Fruit fly (Drosophila melanogaster) whole organism, prepupa: ENCODE measurements around the gene CG42680.

Experiments used
- CG10669 ChIP-seq: fragments of 200-800 bp; sonication (Bioruptor generic); optimal IDR thresholded peaks from 3 replicates; lab custom pipeline; 2018; ENCODE audit warnings: missing biosample characterization, mild to moderate bottlenecking, missing genetic modification characterization, moderate library complexity
- CG11762 ChIP-seq: fragments of 200-800 bp; sonication (Bioruptor generic); optimal IDR thresholded peaks from 3 replicates; lab custom pipeline; 2016; ENCODE audit warnings: missing biosample characterization, missing genetic modification characterization; ENCODE audit not compliant: insufficient read depth
- CG15336 ChIP-seq: fragments of 200-800 bp; sonication (Bioruptor generic); IDR thresholded peaks from 2 replicates; pipeline ENCODE4 v1.3.6; 2022; ENCODE audit warnings: missing biosample characterization, missing genetic modification characterization
- CG1621 ChIP-seq: fragments of 200-800 bp; sonication (Bioruptor generic); optimal IDR thresholded peaks from 3 replicates; lab custom pipeline; 2018; ENCODE audit warnings: missing biosample characterization, mild to moderate bottlenecking, missing genetic modification characterization
- CG16779 ChIP-seq: fragments of 200-800 bp; sonication (Bioruptor generic); optimal IDR thresholded peaks from 3 replicates; lab custom pipeline; 2017; ENCODE audit warnings: missing biosample characterization, mild to moderate bottlenecking, missing genetic modification characterization
- CG3032 ChIP-seq: fragments of 200-800 bp; optimal IDR thresholded peaks from 2 replicates; lab custom pipeline; 2019; ENCODE audit warnings: missing biosample characterization, mild to moderate bottlenecking, missing genetic modification characterization, moderate library complexity
- CG32006 ChIP-seq: fragments of 200-800 bp; sonication (Bioruptor generic); optimal IDR thresholded peaks from 3 replicates; lab custom pipeline; 2017; ENCODE audit warnings: missing biosample characterization, mild to moderate bottlenecking, missing genetic modification characterization
- CG34406 ChIP-seq: fragments of 200-800 bp; sonication (Bioruptor generic); optimal IDR thresholded peaks from 3 replicates; lab custom pipeline; 2016; ENCODE audit warnings: missing biosample characterization, missing genetic modification characterization
- CG3919 ChIP-seq: fragments of 200-800 bp; sonication (Bioruptor generic); optimal IDR thresholded peaks from 3 replicates; lab custom pipeline; 2016; ENCODE audit warnings: missing biosample characterization, missing genetic modification characterization
- CG4318 ChIP-seq: fragments of 200-800 bp; sonication (Bioruptor generic); optimal IDR thresholded peaks from 3 replicates; lab custom pipeline; 2017; ENCODE audit warnings: missing biosample characterization, mild to moderate bottlenecking, missing genetic modification characterization
- CG6163 ChIP-seq: fragments of 200-800 bp; sonication (Bioruptor generic); IDR thresholded peaks from 3 replicates; pipeline ENCODE4 v1.3.6; 2022; ENCODE audit warnings: missing biosample characterization, missing genetic modification characterization
- CG6276 ChIP-seq: fragments of 200-800 bp; sonication (Bioruptor generic); optimal IDR thresholded peaks from 2 replicates; lab custom pipeline; 2017; ENCODE audit warnings: missing biosample characterization, mild to moderate bottlenecking, missing genetic modification characterization
- CG6854 ChIP-seq: fragments of 200-800 bp; sonication (Bioruptor generic); optimal IDR thresholded peaks from 2 replicates; lab custom pipeline; 2017; ENCODE audit warnings: missing biosample characterization, mild to moderate bottlenecking, missing genetic modification characterization
- CG7368 ChIP-seq: fragments of 200-800 bp; sonication (Bioruptor generic); optimal IDR thresholded peaks from 3 replicates; lab custom pipeline; 2016; ENCODE audit warnings: missing biosample characterization, missing genetic modification characterization
- CG8319 ChIP-seq: fragments of 200-800 bp; sonication (Bioruptor generic); optimal IDR thresholded peaks from 3 replicates; lab custom pipeline; 2016; ENCODE audit warnings: missing biosample characterization, missing genetic modification characterization
- CG8632 ChIP-seq: fragments of 200-800 bp; sonication (Bioruptor generic); optimal IDR thresholded peaks from 3 replicates; lab custom pipeline; 2016; ENCODE audit warnings: missing biosample characterization, missing genetic modification characterization
- CG9139 ChIP-seq: fragments of 200-800 bp; sonication (Bioruptor generic); optimal IDR thresholded peaks from 3 replicates; lab custom pipeline; 2017; ENCODE audit warnings: missing biosample characterization, mild to moderate bottlenecking, missing genetic modification characterization
- Eip75B ChIP-seq: fragments of 200-800 bp; sonication (Bioruptor generic); optimal IDR thresholded peaks from 3 replicates; lab custom pipeline; 2016; ENCODE audit warnings: missing biosample characterization, missing genetic modification characterization
- Eip78C ChIP-seq: fragments of 200-800 bp; sonication (Bioruptor generic); peaks from one replicate; lab custom pipeline; 2016; ENCODE audit warnings: missing biosample characterization, missing genetic modification characterization
- Eip93F ChIP-seq: fragments of 200-800 bp; sonication (Bioruptor generic); optimal IDR thresholded peaks from 2 replicates; lab custom pipeline; 2016; ENCODE audit warnings: missing biosample characterization, mild to moderate bottlenecking, missing genetic modification characterization
- Ets96B ChIP-seq: fragments of 200-800 bp; optimal IDR thresholded peaks from 2 replicates; lab custom pipeline; 2019; ENCODE audit warnings: missing biosample characterization, mild to moderate bottlenecking, missing genetic modification characterization, moderate library complexity
- Gug ChIP-seq: fragments of 200-800 bp; sonication (Bioruptor generic); IDR thresholded peaks from 2 replicates; pipeline ENCODE4 v1.3.6; 2022; ENCODE audit warnings: missing biosample characterization, missing genetic modification characterization
- Hr38 ChIP-seq: sonication (Bioruptor generic); optimal IDR thresholded peaks from 2 replicates; lab custom pipeline; 2016; ENCODE audit warnings: missing biosample characterization, missing genetic modification characterization
- Hr39 ChIP-seq: fragments of 200-800 bp; sonication (Bioruptor generic); optimal IDR thresholded peaks from 2 replicates; lab custom pipeline; 2016; ENCODE audit warnings: missing biosample characterization, missing genetic modification characterization
- Hr4 ChIP-seq: fragments of 200-800 bp; sonication (Bioruptor generic); optimal IDR thresholded peaks from 3 replicates; lab custom pipeline; 2016; ENCODE audit warnings: missing biosample characterization, missing genetic modification characterization
- Lpt ChIP-seq: fragments of 200-800 bp; sonication (Bioruptor generic); optimal IDR thresholded peaks from 3 replicates; lab custom pipeline; 2016; ENCODE audit warnings: missing biosample characterization, missing genetic modification characterization
- Met ChIP-seq: fragments of 200-800 bp; sonication (Bioruptor generic); optimal IDR thresholded peaks from 3 replicates; lab custom pipeline; 2016; ENCODE audit warnings: missing biosample characterization, missing genetic modification characterization
- Smox ChIP-seq: fragments of 200-800 bp; sonication (Bioruptor generic); optimal IDR thresholded peaks from 3 replicates; lab custom pipeline; 2016; ENCODE audit warnings: missing biosample characterization, missing genetic modification characterization
- Sox102F ChIP-seq: fragments of 200-800 bp; sonication (Bioruptor generic); optimal IDR thresholded peaks from 2 replicates; lab custom pipeline; 2016; ENCODE audit warnings: missing biosample characterization, mild to moderate bottlenecking, missing genetic modification characterization
- achi ChIP-seq: fragments of 200-800 bp; sonication (Bioruptor generic); optimal IDR thresholded peaks from 3 replicates; lab custom pipeline; 2016; ENCODE audit warnings: missing biosample characterization, missing genetic modification characterization
- cyc ChIP-seq: fragments of 200-800 bp; sonication (Bioruptor generic); optimal IDR thresholded peaks from 3 replicates; lab custom pipeline; 2016; ENCODE audit warnings: missing biosample characterization, missing genetic modification characterization
- dsx ChIP-seq: fragments of 200-800 bp; optimal IDR thresholded peaks from 3 replicates; lab custom pipeline; 2019; ENCODE audit warnings: missing biosample characterization, mild to moderate bottlenecking, missing genetic modification characterization, moderate library complexity; ENCODE audit not compliant: poor library complexity, severe bottlenecking
- eg ChIP-seq: fragments of 200-800 bp; sonication (Bioruptor generic); IDR thresholded peaks from 3 replicates; pipeline ENCODE4 v1.3.6; 2022; ENCODE audit warnings: missing biosample characterization, missing genetic modification characterization
- esn ChIP-seq: fragments of 200-800 bp; sonication (Bioruptor generic); optimal IDR thresholded peaks from 2 replicates; lab custom pipeline; 2016; ENCODE audit warnings: missing biosample characterization, mild to moderate bottlenecking, missing genetic modification characterization, moderate library complexity
- fd85E ChIP-seq: fragments of 200-800 bp; sonication (Bioruptor generic); optimal IDR thresholded peaks from 3 replicates; lab custom pipeline; 2016; ENCODE audit warnings: missing biosample characterization, missing genetic modification characterization
- fkh ChIP-seq: fragments of 200-800 bp; sonication (Bioruptor generic); optimal IDR thresholded peaks from 3 replicates; lab custom pipeline; 2017; ENCODE audit warnings: missing biosample characterization, mild to moderate bottlenecking, missing genetic modification characterization, moderate library complexity
- pdm3 ChIP-seq: fragments of 200-800 bp; sonication (Bioruptor generic); optimal IDR thresholded peaks from 3 replicates; lab custom pipeline; 2016; ENCODE audit warnings: missing biosample characterization, missing genetic modification characterization
- salr ChIP-seq, 2 experiments: fragments of 200-800 bp; sonication (Bioruptor generic); optimal IDR thresholded peaks; 3 replicates each; lab custom pipeline; 2016 to 2018; ENCODE audit warnings: missing biosample characterization in 2 of 2, missing genetic modification characterization in 2 of 2, mild to moderate bottlenecking in 1 of 2
- ss ChIP-seq, 2 experiments: fragments of 200-800 bp; sonication (Bioruptor generic); optimal IDR thresholded peaks; 2 replicates in 1 of 2; 3 replicates in 1 of 2; lab custom pipeline; 2017 to 2018; ENCODE audit warnings: mild to moderate bottlenecking in 2 of 2, missing biosample characterization in 2 of 2, missing genetic modification characterization in 2 of 2, moderate library complexity in 1 of 2
- svp ChIP-seq: fragments of 200-800 bp; sonication (Bioruptor generic); peaks from one replicate; lab custom pipeline; 2016; ENCODE audit warnings: missing biosample characterization, missing genetic modification characterization
- topi ChIP-seq: fragments of 200-800 bp; sonication (Bioruptor generic); optimal IDR thresholded peaks from 3 replicates; lab custom pipeline; 2016; ENCODE audit warnings: missing biosample characterization, missing genetic modification characterization
- vri ChIP-seq: fragments of 200-800 bp; sonication (Bioruptor generic); optimal IDR thresholded peaks from 3 replicates; lab custom pipeline; 2016; ENCODE audit warnings: missing biosample characterization, mild to moderate bottlenecking, missing genetic modification characterization

The CG42680 gene

dm6 chr2L:14619602-14620001 is 31.6 kb upstream of the CG42680 start (continued):
- peak; percentile 22 for TF ChIP-seq CG8319 (GFP tag; lab: Kevin White, UChicago)
- peak; percentile 23 for TF ChIP-seq topi (GFP tag; lab: Kevin White, UChicago)
- no peak for TF ChIP-seq ss (GFP tag; optimal IDR thresholded peaks at IDR 0.05; lab: Kevin White, UChicago)
- TF ChIP-seq dsx: no peak
- no peak for TF ChIP-seq Sox102F (GFP tag; lab: Kevin White, UChicago)
- peak; percentile 19 for TF ChIP-seq CG34406 (GFP tag; lab: Kevin White, UChicago)
- no peak for TF ChIP-seq cyc
- peak; percentile 85 for TF ChIP-seq CG6163 (GFP tag; lab: Robert Waterston, UW)
- no peak for TF ChIP-seq CG1621 (tag; lab: Kevin White, UChicago)
- no peak for TF ChIP-seq esn (GFP tag; lab: Kevin White, UChicago)
- no peak for TF ChIP-seq CG6854
- no peak for TF ChIP-seq CG9139 (GFP tag; lab: Kevin White, UChicago)
- peak; percentile 84 for TF ChIP-seq Hr4 (GFP tag; lab: Kevin White, UChicago)
- TF ChIP-seq CG6276 (GFP tag; lab: Kevin White, UChicago): peak; percentile 66
- peak; percentile 86 for TF ChIP-seq Gug (GFP tag; lab: Robert Waterston, UW)
- no peak for TF ChIP-seq CG16779 (tag; lab: Kevin White, UChicago)
- no peak for TF ChIP-seq CG7368 (GFP tag; lab: Kevin White, UChicago)
- peak; percentile 24 for TF ChIP-seq CG3032 (tag; lab: Kevin White, UChicago)
- peak; percentile 90 for TF ChIP-seq Eip78C
- TF ChIP-seq vri (GFP tag; lab: Kevin White, UChicago): no peak

DNA sequence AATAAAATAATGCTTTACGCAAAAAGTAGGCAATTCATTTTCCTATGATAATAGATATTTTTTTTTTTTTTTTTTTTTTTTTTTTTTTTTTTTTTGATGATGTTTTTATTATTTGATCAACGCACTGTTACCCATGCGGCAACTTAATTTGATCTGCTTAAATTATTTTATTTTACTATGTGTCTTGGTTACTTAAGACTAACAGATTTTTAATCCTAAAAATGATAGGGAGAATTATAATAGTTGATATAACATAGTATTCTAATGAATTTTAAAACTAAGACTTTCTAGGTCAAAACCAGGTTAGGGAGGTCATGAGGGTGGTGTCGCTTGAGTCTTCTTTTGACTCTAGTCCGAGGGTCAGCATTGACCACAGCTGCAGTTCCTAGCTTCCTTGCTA is 30.8 kb upstream of the CG42680 start:
- TF ChIP-seq svp (GFP tag; lab: Kevin White, UChicago): peak; percentile 63

DNA sequence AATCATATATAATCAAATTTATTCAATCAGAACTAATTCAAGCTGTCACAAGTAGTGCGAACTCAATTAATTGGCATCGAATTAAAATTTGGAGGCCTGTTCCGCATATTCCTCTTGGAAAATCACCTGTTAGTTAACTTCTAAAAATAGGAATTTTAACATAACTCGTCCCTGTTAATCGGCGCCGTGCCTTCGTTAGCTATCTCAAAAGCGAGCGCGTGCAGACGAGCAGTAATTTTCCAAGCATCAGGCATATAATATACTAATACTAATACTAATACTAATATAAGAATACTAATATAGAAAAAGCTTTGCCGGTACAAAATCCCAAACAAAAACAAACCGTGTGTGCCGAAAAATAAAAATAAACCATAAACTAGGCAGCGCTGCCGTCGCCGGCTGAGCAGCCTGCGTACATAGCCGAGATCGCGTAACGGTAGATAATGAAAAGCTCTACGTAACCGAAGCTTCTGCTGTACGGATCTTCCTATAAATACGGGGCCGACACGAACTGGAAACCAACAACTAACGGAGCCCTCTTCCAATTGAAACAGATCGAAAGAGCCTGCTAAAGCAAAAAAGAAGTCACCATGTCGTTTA is 27.8 kb upstream of the CG42680 start:
- TF ChIP-seq achi (GFP tag; lab: Kevin White, UChicago) (no peak), eg (GFP tag; lab: Robert Waterston, UW) (0 out of 3 replicates have a peak, but pooled peaks have one; percentile 6)

DNA sequence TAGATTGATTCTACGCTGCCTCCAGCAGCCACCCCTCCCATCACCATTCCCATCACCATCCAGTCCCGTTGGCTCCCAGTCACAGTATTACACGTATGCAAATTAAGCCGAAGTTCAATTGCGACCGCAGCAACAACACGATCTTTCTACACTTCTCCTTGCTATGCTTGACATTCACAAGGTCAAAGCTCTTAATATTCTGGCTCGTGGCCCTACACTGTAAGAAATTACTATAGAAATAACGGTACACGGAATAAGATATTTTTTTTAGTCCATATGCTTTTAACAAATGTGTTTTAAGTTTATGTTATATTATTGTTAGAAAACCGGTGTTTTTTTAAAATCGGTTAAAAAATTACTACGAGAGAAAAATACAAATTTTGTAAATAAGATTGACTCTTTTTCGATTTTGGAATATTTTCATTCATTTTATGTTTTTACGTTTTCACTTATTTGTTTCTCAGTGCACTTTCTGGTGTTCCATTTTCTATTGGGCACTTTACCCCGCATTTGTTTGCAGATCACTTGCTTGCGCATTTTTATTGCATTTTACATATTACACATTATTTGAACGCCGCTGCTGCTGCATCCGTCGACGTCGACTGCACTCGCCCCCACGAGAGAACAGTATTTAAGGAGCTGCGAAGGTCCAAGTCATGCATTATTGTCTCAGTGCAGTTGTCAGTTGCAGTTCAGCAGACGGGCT is 27.0 kb upstream of the CG42680 start, which contains the start of the genes Adh and Adhr:
TSS of gene Adh (plus strand) at position 656 of the 706 bp plus-strand sequence.
TSS of gene Adhr (plus strand) at position 656 of the 706 bp plus-strand sequence.
- TF ChIP-seq CG3919 (GFP tag; lab: Kevin White, UChicago): peak; percentile 44
- peak; percentile 56 for TF ChIP-seq Hr39
- no peak; the same call in 2 of the 3 replicates for TF ChIP-seq CG6163 (GFP tag; lab: Robert Waterston, UW)
- peak; percentile 41 for TF ChIP-seq CG10669
- peak; percentile 60 for TF ChIP-seq CG4318 (GFP tag; lab: Kevin White, UChicago)
- TF ChIP-seq Smox: peak; percentile 56
- peak; percentile 37 for TF ChIP-seq CG16779 (tag; lab: Kevin White, UChicago)
- peak; percentile 60 for TF ChIP-seq CG8632
- TF ChIP-seq topi (GFP tag; lab: Kevin White, UChicago): peak; percentile 54
- TF ChIP-seq Hr38 (GFP tag; lab: Kevin White, UChicago): no peak
- no peak for TF ChIP-seq fd85E (GFP tag; lab: Kevin White, UChicago)
- peak; percentile 55 for TF ChIP-seq Sox102F (GFP tag; lab: Kevin White, UChicago)
- TF ChIP-seq Eip78C: peak; percentile 89
- TF ChIP-seq CG8319 (GFP tag; lab: Kevin White, UChicago): peak; percentile 52
- peak; percentile 53 for TF ChIP-seq Eip75B (GFP tag; lab: Kevin White, UChicago)
- TF ChIP-seq CG6854: no peak
- TF ChIP-seq Eip93F (GFP tag; lab: Kevin White, UChicago): no peak
- peak; percentile 72 for TF ChIP-seq esn (GFP tag; lab: Kevin White, UChicago)
- TF ChIP-seq eg (GFP tag; lab: Robert Waterston, UW): peak; percentile 71
- peak; percentile 46 for TF ChIP-seq CG3032 (tag; lab: Kevin White, UChicago)
- no peak for TF ChIP-seq CG1621 (tag; lab: Kevin White, UChicago)
- TF ChIP-seq salr (GFP tag; optimal IDR thresholded peaks at IDR 0.05; lab: Kevin White, UChicago): peak in 1 of 2 experiments; percentile 15
- peak; percentile 28 for TF ChIP-seq cyc
- TF ChIP-seq fkh (GFP tag; lab: Kevin White, UChicago): no peak
- TF ChIP-seq pdm3 (GFP tag; lab: Kevin White, UChicago): peak; percentile 67
- TF ChIP-seq Ets96B: peak; percentile 37
- TF ChIP-seq CG15336 (GFP tag; lab: Robert Waterston, UW): peak; percentile 87
- peak; percentile 93 for TF ChIP-seq svp (GFP tag; lab: Kevin White, UChicago)
- TF ChIP-seq Met (GFP tag; lab: Kevin White, UChicago): peak; percentile 71
- peak; percentile 54 for TF ChIP-seq Lpt (GFP tag; lab: Kevin White, UChicago)
- peak; percentile 60 for TF ChIP-seq CG11762 (GFP tag; lab: Kevin White, UChicago)
- TF ChIP-seq CG32006 (GFP tag; lab: Kevin White, UChicago): peak; percentile 80
